Worm (Caenorhabditis elegans): ENCODE measurements around the gene rps-29.
A peak's percentile ranks its signal among the peaks of the same experiment; 100 is the strongest.

Gene rps-29

DNA sequence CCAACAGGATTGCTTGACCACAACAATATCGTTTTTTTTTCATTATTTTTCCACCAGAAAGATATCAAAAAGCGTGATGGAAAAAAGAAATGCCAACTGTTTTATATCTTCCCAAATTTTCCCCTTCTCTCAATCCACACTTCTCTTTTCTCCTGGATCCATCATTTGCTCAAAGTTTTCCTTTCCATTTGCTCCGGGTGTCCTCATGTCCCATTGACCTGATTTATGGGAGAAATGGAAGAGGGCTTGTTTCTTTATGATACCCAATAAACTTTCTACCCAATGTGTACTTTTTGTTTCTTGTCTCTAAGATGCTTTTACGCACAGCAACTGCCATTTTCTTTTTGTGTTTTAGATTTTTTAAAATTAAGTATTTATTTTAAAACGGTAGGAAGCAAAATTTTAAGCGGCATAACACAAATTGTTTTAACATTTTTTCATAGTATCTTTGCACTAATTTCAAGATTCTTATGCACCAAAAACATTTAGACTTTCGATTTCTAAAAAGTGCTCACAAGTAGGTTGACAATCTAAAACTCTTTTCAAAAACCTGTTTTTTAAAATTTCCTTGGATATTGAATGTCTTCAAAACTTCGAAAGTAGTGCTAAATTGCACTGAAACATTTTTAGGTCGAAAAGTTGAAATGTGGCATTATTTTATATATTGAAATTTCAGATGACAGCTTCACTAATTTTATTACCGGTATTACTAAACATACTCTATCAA is 28.6 kb downstream of the rps-29 start, which contains the start of gene clec-149 (continued):
- TF ChIP-seq dpl-1 (GFP tag; optimal IDR thresholded peaks at IDR 0.05): no peak
- no peak for TF ChIP-seq lin-15B (tag; optimal IDR thresholded peaks at IDR 0.05)
- TF ChIP-seq rnt-1 (tag; optimal IDR thresholded peaks at IDR 0.05): peak; percentile 68
- peak; percentile 43 for TF ChIP-seq lin-14 (GFP tag; optimal IDR thresholded peaks at IDR 0.05)
- TF ChIP-seq aly-2 (tag; optimal IDR thresholded peaks at IDR 0.05): no peak
- TF ChIP-seq nhr-71 (tag; optimal IDR thresholded peaks at IDR 0.05): peak; percentile 29
- no peak for TF ChIP-seq unc-62 (GFP tag; optimal IDR thresholded peaks at IDR 0.05)
- TF ChIP-seq dsc-1 (tag; optimal IDR thresholded peaks at IDR 0.05): peak; percentile 29
- TF ChIP-seq lin-39 (tag; optimal IDR thresholded peaks at IDR 0.05): no peak
- TF ChIP-seq skn-1 (tag; optimal IDR thresholded peaks at IDR 0.05): no peak
- TF ChIP-seq C16A3.4 (tag; optimal IDR thresholded peaks at IDR 0.05): no peak
- TF ChIP-seq hpl-2 (GFP tag; optimal IDR thresholded peaks at IDR 0.05): no peak
- TF ChIP-seq elt-2 (tag; optimal IDR thresholded peaks at IDR 0.05): no peak

DNA sequence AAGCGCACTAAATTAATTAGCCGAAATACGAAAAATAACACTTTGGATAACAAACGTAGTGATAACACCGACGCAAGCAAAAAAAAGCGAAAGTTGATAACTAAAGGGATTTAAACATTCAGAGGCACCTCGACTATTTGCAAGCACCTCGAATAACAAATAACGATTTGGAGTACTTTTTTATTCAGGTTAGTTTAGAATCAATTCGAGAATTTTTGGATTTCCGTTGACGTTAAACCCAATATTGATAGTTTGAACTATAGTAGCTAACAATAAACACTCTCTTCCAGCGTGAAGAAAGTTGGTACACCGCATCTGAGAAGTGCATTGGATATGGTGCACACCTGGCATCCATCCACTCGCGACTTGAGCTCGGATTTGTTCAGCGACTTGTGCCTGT is 31.2 kb downstream of the rps-29 start:
- no peak for TF ChIP-seq ztf-4 (tag; optimal IDR thresholded peaks at IDR 0.05)
- TF ChIP-seq ceh-90 (tag; optimal IDR thresholded peaks at IDR 0.05): no peak
- no peak for TF ChIP-seq aha-1 (tag; optimal IDR thresholded peaks at IDR 0.05)
- no peak for TF ChIP-seq unc-30 (tag; optimal IDR thresholded peaks at IDR 0.05)
- no peak for TF ChIP-seq snpc-4 (tag; optimal IDR thresholded peaks at IDR 0.05)
- peak; percentile 28 for TF ChIP-seq blmp-1 (tag; optimal IDR thresholded peaks at IDR 0.05)
- no peak for TF ChIP-seq ces-1 (GFP tag; optimal IDR thresholded peaks at IDR 0.05)

DNA sequence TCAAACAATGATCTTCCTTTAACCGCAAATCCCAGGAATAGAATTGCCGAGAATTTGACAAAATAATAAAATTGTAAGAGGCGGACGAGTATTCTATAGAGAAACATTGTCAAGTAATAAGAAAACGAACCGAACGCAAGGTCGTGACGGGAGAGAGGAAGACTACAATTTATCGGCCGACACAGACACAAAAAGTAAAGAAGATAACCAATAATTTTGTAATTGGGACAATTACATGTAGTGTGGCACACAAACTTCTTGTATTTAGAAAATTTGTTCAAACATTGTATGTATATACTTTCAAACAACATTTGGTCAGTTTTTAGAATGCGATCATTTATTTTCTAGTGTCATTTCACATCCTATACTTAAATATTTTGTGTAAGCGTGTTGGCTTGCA is 37.9 kb downstream of the rps-29 start, which contains the start of gene ceeh-1:
Gene ceeh-1, minus strand, starts transcription at position 317 of the 400 bp plus-strand sequence.
- TF ChIP-seq ceh-82 (tag; optimal IDR thresholded peaks at IDR 0.05) (no peak), elt-3 (tag; optimal IDR thresholded peaks at IDR 0.05) (peak in 1 of 6 experiments; percentile 27), nhr-85 (tag) (peak; percentile 45), lin-14 (GFP tag; optimal IDR thresholded peaks at IDR 0.05) (peak; percentile 47), lsy-2 (tag; optimal IDR thresholded peaks at IDR 0.05) (peak in 1 of 2 experiments; percentile 13), F16B12.6 (tag; optimal IDR thresholded peaks at IDR 0.05) (no peak), nhr-20 (tag; optimal IDR thresholded peaks at IDR 0.05) (peak; percentile 3), tlp-1 (tag; optimal IDR thresholded peaks at IDR 0.05) (no peak), nhr-19 (GFP tag; conservative IDR thresholded peaks at IDR 0.05) (no peak), ceh-63 (GFP tag; optimal IDR thresholded peaks at IDR 0.05) (no peak)

DNA sequence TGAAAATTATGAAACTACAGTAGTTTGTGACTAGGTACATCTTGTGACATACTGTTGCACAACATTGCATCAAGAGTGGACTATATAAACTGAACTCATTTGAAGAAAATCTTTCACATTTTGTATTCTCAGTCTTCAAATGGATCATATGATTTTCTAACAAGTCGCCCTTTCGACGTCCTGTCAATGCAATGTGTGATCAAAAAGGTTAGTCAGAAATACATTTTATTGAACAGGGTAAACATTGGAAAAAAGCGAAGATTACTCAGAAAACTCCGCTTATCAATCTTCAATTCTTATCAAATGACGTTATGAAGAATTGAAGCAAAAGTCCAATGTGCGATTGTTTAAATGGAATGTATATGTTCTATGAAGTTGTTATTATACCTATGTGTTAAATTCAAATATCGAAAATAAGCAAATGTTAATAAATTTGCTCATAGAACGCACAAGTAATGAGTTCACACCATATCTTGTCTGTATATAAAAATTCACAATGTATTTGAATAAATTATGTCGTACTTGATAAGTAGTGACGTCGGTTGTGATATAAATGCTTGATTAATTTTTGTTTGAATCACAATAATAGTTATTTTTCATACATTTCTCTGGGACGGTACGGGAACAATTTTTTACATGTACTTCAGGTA is 38.9 kb downstream of the rps-29 start, which contains the start of gene zip-2:
Gene zip-2, plus strand, starts transcription at position 128 of the 650 bp plus-strand sequence.
- TF ChIP-seq hlh-17 (GFP tag; optimal IDR thresholded peaks at IDR 0.05; ENCODE audit: borderline replicate concordance) (no peak), isw-1 (GFP tag; IDR thresholded peaks at IDR 0.05) (no peak), ceh-63 (GFP tag; optimal IDR thresholded peaks at IDR 0.05) (no peak), snpc-4 (tag; optimal IDR thresholded peaks at IDR 0.05) (no peak), lin-35 (GFP tag; optimal IDR thresholded peaks at IDR 0.05) (peak in 1 of 2 experiments; percentile 48), mdl-1 (tag; optimal IDR thresholded peaks at IDR 0.05) (peak in 1 of 2 experiments; percentile 19), nhr-20 (tag; optimal IDR thresholded peaks at IDR 0.05) (peak; percentile 72), vab-15 (tag; optimal IDR thresholded peaks at IDR 0.05) (no peak), egl-27 (tag; optimal IDR thresholded peaks at IDR 0.05) (no peak), ceh-82 (tag; optimal IDR thresholded peaks at IDR 0.05) (no peak), snu-23 (GFP tag; optimal IDR thresholded peaks at IDR 0.05) (peak; percentile 36), jun-1 (tag; optimal IDR thresholded peaks at IDR 0.05) (peak; percentile 11), C04F5.9 (tag; optimal IDR thresholded peaks at IDR 0.05) (no peak), aha-1 (tag; optimal IDR thresholded peaks at IDR 0.05) (no peak), efl-3 (GFP tag; optimal IDR thresholded peaks at IDR 0.05) (no peak), C16A3.4 (tag; optimal IDR thresholded peaks at IDR 0.05) (peak; percentile 19), lir-3 (tag; optimal IDR thresholded peaks at IDR 0.05; ENCODE audit: poor library complexity) (peak; percentile 7), hpl-2 (GFP tag; optimal IDR thresholded peaks at IDR 0.05) (no peak), ceh-88 (GFP tag; IDR thresholded peaks at IDR 0.05) (no peak), lsy-2 (tag; optimal IDR thresholded peaks at IDR 0.05) (peak in 1 of 2 experiments; percentile 9), mef-2 (tag; optimal IDR thresholded peaks at IDR 0.05) (peak; percentile 2), efl-1 (optimal IDR thresholded peaks at IDR 0.05) (no peak), efl-1 (GFP tag; optimal IDR thresholded peaks at IDR 0.05 in 1 of 2) (peak in 1 of 2 experiments; percentile 90), pqm-1 (tag; optimal IDR thresholded peaks at IDR 0.05) (peak; percentile 43), blmp-1 (tag; optimal IDR thresholded peaks at IDR 0.05) (peak; percentile 39)

Data from whole organism, L1 larva.